Worm (Caenorhabditis elegans) whole organism, early embryonic: ENCODE results near the gene npr-15.

ENCODE experiments used
- B0310.2 ChIP-seq: sonication (generic microtip); optimal IDR thresholded peaks from 2 replicates; lab custom pipeline; 2016; ENCODE audit warnings: mild to moderate bottlenecking, missing genetic modification characterization, missing compliant biosample characterization
- F13C5.2 ChIP-seq: sonication (generic microtip); optimal IDR thresholded peaks from 2 replicates; lab custom pipeline; 2017; ENCODE audit warnings: mild to moderate bottlenecking, missing genetic modification characterization, inconsistent platforms, missing compliant biosample characterization
- aly-1 ChIP-seq: sonication (generic microtip); optimal IDR thresholded peaks from 2 replicates; lab custom pipeline; 2016; ENCODE audit warnings: missing genetic modification characterization, missing compliant biosample characterization
- ama-1 ChIP-seq: fragments of 150-350 bp; optimal IDR thresholded peaks from 2 replicates; lab custom pipeline; 2014
- ceh-13 ChIP-seq: fragments of 200-800 bp; sonication (Bioruptor generic); optimal IDR thresholded peaks from 2 replicates; lab custom pipeline; 2018; ENCODE audit warnings: mild to moderate bottlenecking, missing genetic modification characterization, missing compliant biosample characterization
- ceh-36 ChIP-seq: sonication (generic microtip); optimal IDR thresholded peaks from 2 replicates; lab custom pipeline; 2016; ENCODE audit warnings: missing genetic modification characterization, inconsistent platforms, missing compliant biosample characterization
- ets-7 ChIP-seq: sonication (generic microtip); optimal IDR thresholded peaks from 2 replicates; lab custom pipeline; 2016; ENCODE audit warnings: missing genotype, missing genetic modification characterization, missing compliant biosample characterization
- flt-1 ChIP-seq: fragments of 200-800 bp; sonication (Bioruptor generic); IDR thresholded peaks from 2 replicates; pipeline ENCODE4 v1.3.6; 2022; ENCODE audit warnings: missing genetic modification characterization, missing compliant biosample characterization
- hmbx-1 ChIP-seq: sonication (generic microtip); optimal IDR thresholded peaks from 2 replicates; lab custom pipeline; 2016; ENCODE audit warnings: mild to moderate bottlenecking, missing genetic modification characterization, missing compliant biosample characterization
- hnd-1 ChIP-seq: sonication (generic microtip); optimal IDR thresholded peaks from 2 replicates; lab custom pipeline; 2016; ENCODE audit warnings: missing genetic modification characterization, missing compliant biosample characterization
- pes-1 ChIP-seq: fragments of 200-800 bp; sonication (Bioruptor generic); IDR thresholded peaks from 2 replicates; pipeline ENCODE4 v1.3.6; 2022; ENCODE audit warnings: missing genetic modification reagents, missing genetic modification characterization, missing compliant biosample characterization
- scrt-1 ChIP-seq: fragments of 200-800 bp; sonication (Bioruptor generic); IDR thresholded peaks from 2 replicates; pipeline ENCODE4 v1.3.6; 2022; ENCODE audit warnings: missing genetic modification characterization, missing compliant biosample characterization
- tbx-11 ChIP-seq: fragments of 200-800 bp; sonication (Bioruptor generic); IDR thresholded peaks from 2 replicates; pipeline ENCODE4 v1.3.6; 2022; ENCODE audit warnings: missing genetic modification characterization, missing compliant biosample characterization
- tra-4 ChIP-seq: sonication (generic microtip); optimal IDR thresholded peaks from 2 replicates; lab custom pipeline; 2017; ENCODE audit warnings: missing genetic modification characterization, missing compliant biosample characterization

DNA sequence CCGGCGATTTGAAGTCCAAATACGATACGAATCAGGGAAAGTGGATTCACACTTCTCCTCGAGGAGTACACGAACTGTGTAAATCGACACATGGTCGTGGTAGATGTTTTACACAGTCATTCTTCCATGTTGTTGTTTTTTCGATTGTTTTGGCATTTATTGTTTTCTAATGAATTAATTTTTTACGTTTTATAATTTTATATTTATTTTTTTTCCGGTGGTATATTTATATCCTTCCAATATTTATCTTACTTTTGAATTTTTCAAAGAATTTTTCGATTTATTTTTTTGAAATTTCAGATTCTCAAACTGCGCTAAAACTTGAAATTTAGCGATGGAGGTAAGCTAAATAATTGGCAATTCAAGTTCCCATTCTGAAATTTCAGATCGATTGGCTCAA is 18.7 kb upstream of the npr-15 start, which contains the start of gene nrde-1:
- no peak for TF ChIP-seq ama-1 (lab: Kevin White, UChicago)
- TF ChIP-seq flt-1, result no peak
- TF ChIP-seq F13C5.2 (tag; lab: Kevin White, UChicago), result no peak
- TF ChIP-seq hmbx-1, result no peak
- no peak for TF ChIP-seq B0310.2 (tag; lab: Kevin White, UChicago)
- no peak for TF ChIP-seq hnd-1 (tag; lab: Kevin White, UChicago)
- no peak for TF ChIP-seq ceh-13 (GFP tag; lab: Kevin White, UChicago)
- TF ChIP-seq ceh-36 (tag; lab: Kevin White, UChicago), result no peak
- TF ChIP-seq ets-7 (tag; lab: Kevin White, UChicago), result no peak
- TF ChIP-seq tbx-11 (GFP tag; lab: Robert Waterston, UW), result no peak
- TF ChIP-seq pes-1 (GFP tag; lab: Robert Waterston, UW), result no peak
- no peak for TF ChIP-seq scrt-1
- TF ChIP-seq aly-1, result no peak
- no peak for TF ChIP-seq tra-4
